1 fruit fly cellular context compared by ENCODE assay signal in the genomic region with DNA sequence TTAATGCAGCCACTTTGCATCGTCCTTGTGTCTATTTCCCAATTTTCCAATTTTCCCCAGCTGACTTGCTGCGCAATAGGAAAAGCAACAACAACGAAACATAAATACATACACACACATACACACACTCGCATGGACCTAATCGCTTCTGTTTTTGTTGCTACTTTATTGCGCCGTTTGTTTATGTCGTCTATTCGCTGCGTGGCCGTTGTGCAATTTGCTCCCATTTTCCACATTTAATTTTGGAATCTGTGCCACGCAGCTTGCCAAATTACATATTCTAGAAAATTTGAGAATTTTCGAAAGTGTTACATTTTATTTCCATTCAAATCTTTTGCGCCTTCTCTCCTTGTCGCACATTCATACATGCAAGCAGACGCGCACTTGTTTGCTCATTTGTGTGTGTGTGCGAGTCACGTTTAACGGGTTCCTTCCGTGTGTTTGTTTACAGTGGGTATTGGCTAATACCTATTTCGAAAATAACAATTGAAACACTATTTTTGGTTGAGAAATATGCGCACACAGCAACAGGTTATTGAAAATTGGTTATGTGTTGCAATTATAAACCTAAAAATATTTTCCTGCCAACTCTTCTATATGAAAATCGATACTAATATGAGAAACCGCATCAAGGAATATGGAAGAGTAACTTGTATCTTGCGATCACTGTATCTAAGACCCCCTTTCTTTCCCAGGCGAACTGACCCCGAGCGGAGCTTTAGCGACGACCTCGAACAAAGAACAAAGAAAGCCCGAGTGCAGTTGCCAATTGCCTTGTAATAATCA.
A peak's percentile ranks its signal among the peaks of the same experiment; 100 is the strongest.
TF ChIP-seq lines count a peak whose summit lies in the region.

No protein-coding gene starts in this region.

TF ChIP-seq in whole organism, embryonic, 481 proteins besides CTCF, POLR2A, EP300 and RAD21 (continued from another document and continues in another):
- TF ChIP-seq CG13775 (GFP tag; optimal IDR thresholded peaks at IDR 0.05; lab: Kevin White, UChicago) = peak; percentile 8
- TF ChIP-seq B-H2 (GFP tag; optimal IDR thresholded peaks at IDR 0.05; lab: Kevin White, UChicago) = peak; percentile 31
- TF ChIP-seq Dp (GFP tag; optimal IDR thresholded peaks at IDR 0.05; lab: Kevin White, UChicago) = no peak
- TF ChIP-seq Mrtf (GFP tag; IDR thresholded peaks at IDR 0.05; lab: Robert Waterston, UW) = no peak
- TF ChIP-seq CG12299 (tag; optimal IDR thresholded peaks at IDR 0.05; lab: Kevin White, UChicago) = peak; percentile 4
- no peak for TF ChIP-seq CG14667 (GFP tag; IDR thresholded peaks at IDR 0.05; lab: Robert Waterston, UW)
- TF ChIP-seq CG11456 (GFP tag; IDR thresholded peaks at IDR 0.05; lab: Robert Waterston, UW) = peak; percentile 33; the same call in 1 of the 3 replicates
- TF ChIP-seq hbn (GFP tag; IDR thresholded peaks at IDR 0.05; lab: Robert Waterston, UW; ENCODE audit: partially characterized antibody) = no peak
- peak; percentile 14 for TF ChIP-seq Antp (GFP tag; optimal IDR thresholded peaks at IDR 0.05; lab: Kevin White, UChicago)
- peak; percentile 19; the same call in 1 of the 2 replicates for TF ChIP-seq CG9215 (GFP tag; IDR thresholded peaks at IDR 0.05; lab: Robert Waterston, UW)
- TF ChIP-seq prd (optimal IDR thresholded peaks at IDR 0.05; lab: Kevin White, UChicago) = no peak
- TF ChIP-seq prd (GFP tag; IDR thresholded peaks at IDR 0.05; lab: Robert Waterston, UW) = peak; percentile 55; the same call in 2 of the 3 replicates
- TF ChIP-seq grn (GFP tag; optimal IDR thresholded peaks at IDR 0.05; lab: Kevin White, UChicago) = no peak
- TF ChIP-seq gce (GFP tag; IDR thresholded peaks at IDR 0.05; lab: Robert Waterston, UW) = 0 out of 3 replicates have a peak, but pooled peaks have one; percentile 44
- peak; percentile 19 for TF ChIP-seq pum (GFP tag; optimal IDR thresholded peaks at IDR 0.05; lab: Kevin White, UChicago)
- peak; percentile 43; the same call in 2 of the 3 replicates for TF ChIP-seq CG17361 (GFP tag; IDR thresholded peaks at IDR 0.05; lab: Robert Waterston, UW)
- peak; percentile 17 for TF ChIP-seq CG7786 (GFP tag; optimal IDR thresholded peaks at IDR 0.05; lab: Kevin White, UChicago)
- no peak for TF ChIP-seq Six4 (GFP tag; optimal IDR thresholded peaks at IDR 0.05; lab: Kevin White, UChicago)
- no peak for TF ChIP-seq br (optimal IDR thresholded peaks at IDR 0.05; lab: Kevin White, UChicago)
- no peak for TF ChIP-seq pros (GFP tag; optimal IDR thresholded peaks at IDR 0.05; lab: Kevin White, UChicago)
- no peak for TF ChIP-seq stwl (tag; optimal IDR thresholded peaks at IDR 0.05; lab: Kevin White, UChicago)
- TF ChIP-seq fru (optimal IDR thresholded peaks at IDR 0.05; lab: Kevin White, UChicago) = no peak
- peak; percentile 8 for TF ChIP-seq MESR4 (GFP tag; optimal IDR thresholded peaks at IDR 0.05; lab: Kevin White, UChicago)
- no peak for TF ChIP-seq CG14860 (GFP tag; IDR thresholded peaks at IDR 0.05; lab: Robert Waterston, UW; ENCODE audit: partially characterized antibody)
- TF ChIP-seq ind (GFP tag; optimal IDR thresholded peaks at IDR 0.05; lab: Kevin White, UChicago) = peak; percentile 34
- peak; percentile 74 for TF ChIP-seq CG2120 (GFP tag; optimal IDR thresholded peaks at IDR 0.05; lab: Kevin White, UChicago)
- peak; percentile 27 for TF ChIP-seq Dek (tag; optimal IDR thresholded peaks at IDR 0.05; lab: Kevin White, UChicago)
- TF ChIP-seq pnt (GFP tag; optimal IDR thresholded peaks at IDR 0.05; lab: Kevin White, UChicago) = no peak
- peak; percentile 70 for TF ChIP-seq CG14014 (GFP tag; IDR thresholded peaks at IDR 0.05; lab: Robert Waterston, UW)
- no peak for TF ChIP-seq ewg (GFP tag; optimal IDR thresholded peaks at IDR 0.05; lab: Kevin White, UChicago)
- TF ChIP-seq CG10654 (GFP tag; optimal IDR thresholded peaks at IDR 0.05; lab: Kevin White, UChicago) = peak; percentile 17
- peak; percentile 90 for TF ChIP-seq Med (GFP tag; lab: Kevin White, UChicago)
- peak; percentile 51 for TF ChIP-seq CG15601 (tag; optimal IDR thresholded peaks at IDR 0.05; lab: Kevin White, UChicago)
- TF ChIP-seq cwo (GFP tag; optimal IDR thresholded peaks at IDR 0.05; lab: Kevin White, UChicago) = peak; percentile 97
- TF ChIP-seq BtbVII (GFP tag; optimal IDR thresholded peaks at IDR 0.05; lab: Kevin White, UChicago) = no peak
- TF ChIP-seq MBD-R2 (GFP tag; IDR thresholded peaks at IDR 0.05; lab: Robert Waterston, UW) = no peak
- TF ChIP-seq CG10462 (GFP tag; optimal IDR thresholded peaks at IDR 0.05; lab: Kevin White, UChicago) = no peak
- no peak for TF ChIP-seq CG18011 (GFP tag; optimal IDR thresholded peaks at IDR 0.05; lab: Kevin White, UChicago)
- TF ChIP-seq da (GFP tag; optimal IDR thresholded peaks at IDR 0.05; lab: Kevin White, UChicago) = no peak
- no peak for TF ChIP-seq trh (GFP tag; optimal IDR thresholded peaks at IDR 0.05; lab: Kevin White, UChicago)
- peak; percentile 33 for TF ChIP-seq Sox100B (GFP tag; optimal IDR thresholded peaks at IDR 0.05; lab: Kevin White, UChicago)
- TF ChIP-seq Aef1 (GFP tag; IDR thresholded peaks at IDR 0.05; lab: Robert Waterston, UW) = no peak; the same call in 2 of the 3 replicates
- TF ChIP-seq crp (GFP tag; optimal IDR thresholded peaks at IDR 0.05; lab: Kevin White, UChicago) = no peak
- no peak for TF ChIP-seq CG3847 (GFP tag; IDR thresholded peaks at IDR 0.05; lab: Robert Waterston, UW)
- TF ChIP-seq Myb (GFP tag; optimal IDR thresholded peaks at IDR 0.05; lab: Kevin White, UChicago) = peak; percentile 0
- no peak for TF ChIP-seq CG13287 (GFP tag; IDR thresholded peaks at IDR 0.05; lab: Robert Waterston, UW; ENCODE audit: partially characterized antibody)
- no peak for TF ChIP-seq eve (GFP tag; optimal IDR thresholded peaks at IDR 0.05; lab: Kevin White, UChicago)
- peak; percentile 43 for TF ChIP-seq CG9437 (GFP tag; optimal IDR thresholded peaks at IDR 0.05; lab: Kevin White, UChicago)
- TF ChIP-seq sima (GFP tag; optimal IDR thresholded peaks at IDR 0.05; lab: Kevin White, UChicago) = no peak
- peak; percentile 20 for TF ChIP-seq CG10267 (tag; optimal IDR thresholded peaks at IDR 0.05; lab: Kevin White, UChicago)
- TF ChIP-seq Hmx (GFP tag; optimal IDR thresholded peaks at IDR 0.05; lab: Kevin White, UChicago) = no peak
- peak; percentile 8 for TF ChIP-seq zen (tag; optimal IDR thresholded peaks at IDR 0.05; lab: Kevin White, UChicago)
- no peak for TF ChIP-seq CG34224 (GFP tag; IDR thresholded peaks at IDR 0.05; lab: Robert Waterston, UW; ENCODE audit: partially characterized antibody)
- TF ChIP-seq CG6254 (GFP tag; optimal IDR thresholded peaks at IDR 0.05; lab: Kevin White, UChicago) = no peak
- peak; percentile 46 for TF ChIP-seq CG12391 (tag; optimal IDR thresholded peaks at IDR 0.05; lab: Kevin White, UChicago)
- TF ChIP-seq vnd (GFP tag; IDR thresholded peaks at IDR 0.05; lab: Robert Waterston, UW; ENCODE audit: partially characterized antibody) = no peak
- TF ChIP-seq bsh (GFP tag; optimal IDR thresholded peaks at IDR 0.05; lab: Kevin White, UChicago) = peak; percentile 52 to 61
- peak; percentile 55 for TF ChIP-seq CG7556 (GFP tag; optimal IDR thresholded peaks at IDR 0.05; lab: Kevin White, UChicago)
- no peak for TF ChIP-seq Usf (GFP tag; optimal IDR thresholded peaks at IDR 0.05; lab: Kevin White, UChicago)
- 0 out of 2 replicates have a peak, but pooled peaks have one; percentile 5 for TF ChIP-seq Rx (GFP tag; IDR thresholded peaks at IDR 0.05; lab: Robert Waterston, UW)
- TF ChIP-seq Xbp1 (GFP tag; optimal IDR thresholded peaks at IDR 0.05; lab: Kevin White, UChicago) = peak; percentile 49
- no peak for TF ChIP-seq Lpt (GFP tag; optimal IDR thresholded peaks at IDR 0.05; lab: Kevin White, UChicago)
- TF ChIP-seq trem (tag; optimal IDR thresholded peaks at IDR 0.05; lab: Kevin White, UChicago) = peak; percentile 18
- TF ChIP-seq ssp (GFP tag; IDR thresholded peaks at IDR 0.05; lab: Robert Waterston, UW) = no peak
- TF ChIP-seq CG15696 (tag; optimal IDR thresholded peaks at IDR 0.05; lab: Kevin White, UChicago) = peak; percentile 31
- TF ChIP-seq toy (GFP tag; IDR thresholded peaks at IDR 0.05; lab: Robert Waterston, UW) = no peak
- peak; percentile 52 for TF ChIP-seq CG11504 (tag; optimal IDR thresholded peaks at IDR 0.05; lab: Kevin White, UChicago)
- TF ChIP-seq cato (GFP tag; optimal IDR thresholded peaks at IDR 0.05; lab: Kevin White, UChicago; ENCODE audit: borderline replicate concordance) = peak; percentile 3
- peak; percentile 46 for TF ChIP-seq CHES-1-like (GFP tag; optimal IDR thresholded peaks at IDR 0.05; lab: Kevin White, UChicago)
- peak; percentile 20 for TF ChIP-seq repo (GFP tag; optimal IDR thresholded peaks at IDR 0.05; lab: Kevin White, UChicago)
- TF ChIP-seq HmgZ (tag; optimal IDR thresholded peaks at IDR 0.05; lab: Kevin White, UChicago) = peak; percentile 39
- TF ChIP-seq Hr39 (optimal IDR thresholded peaks at IDR 0.05; lab: Kevin White, UChicago) = no peak
- no peak for TF ChIP-seq CG10366 (GFP tag; IDR thresholded peaks at IDR 0.05; lab: Robert Waterston, UW)
- no peak for TF ChIP-seq Taf1 (GFP tag; IDR thresholded peaks at IDR 0.05; lab: Robert Waterston, UW)
- TF ChIP-seq CG17568 (GFP tag; optimal IDR thresholded peaks at IDR 0.05; lab: Kevin White, UChicago) = no peak
- TF ChIP-seq ci (GFP tag; IDR thresholded peaks at IDR 0.05; lab: Robert Waterston, UW) = peak; percentile 60; the same call in 2 of the 3 replicates
- no peak for TF ChIP-seq CG11398 (GFP tag; optimal IDR thresholded peaks at IDR 0.05; lab: Kevin White, UChicago)
- no peak for TF ChIP-seq sc (optimal IDR thresholded peaks at IDR 0.05; lab: Kevin White, UChicago)
- TF ChIP-seq sc (GFP tag; optimal IDR thresholded peaks at IDR 0.05; lab: Kevin White, UChicago) = no peak
- peak; percentile 3 for TF ChIP-seq CG33557 (GFP tag; optimal IDR thresholded peaks at IDR 0.05; lab: Kevin White, UChicago)
- TF ChIP-seq CG1832 (GFP tag; optimal IDR thresholded peaks at IDR 0.05; lab: Kevin White, UChicago) = no peak
- TF ChIP-seq yki (optimal IDR thresholded peaks at IDR 0.05; lab: Kevin White, UChicago) = no peak
- TF ChIP-seq D19B (GFP tag; optimal IDR thresholded peaks at IDR 0.05; lab: Kevin White, UChicago) = peak; percentile 27
- peak; percentile 70 for TF ChIP-seq CG2678 (tag; optimal IDR thresholded peaks at IDR 0.05; lab: Kevin White, UChicago)
- no peak for TF ChIP-seq Bgb (GFP tag; IDR thresholded peaks at IDR 0.05; lab: Robert Waterston, UW; ENCODE audit: partially characterized antibody)
- no peak for TF ChIP-seq gcm2 (GFP tag; optimal IDR thresholded peaks at IDR 0.05; lab: Kevin White, UChicago)
- 0 out of 3 replicates have a peak, but pooled peaks have one; percentile 13 for TF ChIP-seq otp (GFP tag; IDR thresholded peaks at IDR 0.05; lab: Robert Waterston, UW)
- TF ChIP-seq CG7357 (GFP tag; IDR thresholded peaks at IDR 0.05; lab: Robert Waterston, UW) = 0 out of 3 replicates have a peak, but pooled peaks have one; percentile 5
- no peak for TF ChIP-seq disco-r (GFP tag; optimal IDR thresholded peaks at IDR 0.05; lab: Kevin White, UChicago)
- no peak for TF ChIP-seq Ravus (GFP tag; IDR thresholded peaks at IDR 0.05; lab: Robert Waterston, UW)
- TF ChIP-seq Drgx (GFP tag; IDR thresholded peaks at IDR 0.05; lab: Robert Waterston, UW) = peak; percentile 86
- no peak for TF ChIP-seq CG16813 (GFP tag; IDR thresholded peaks at IDR 0.05; lab: Robert Waterston, UW; ENCODE audit: partially characterized antibody)
- no peak for TF ChIP-seq al (GFP tag; IDR thresholded peaks at IDR 0.05; lab: Robert Waterston, UW)
- peak; percentile 29 for TF ChIP-seq fu2 (GFP tag; optimal IDR thresholded peaks at IDR 0.05; lab: Kevin White, UChicago)
- peak; percentile 62 for TF ChIP-seq CG15269 (tag; optimal IDR thresholded peaks at IDR 0.05; lab: Kevin White, UChicago)
- no peak for TF ChIP-seq ash1 (GFP tag; optimal IDR thresholded peaks at IDR 0.05; lab: Kevin White, UChicago)
- TF ChIP-seq jumu (GFP tag; optimal IDR thresholded peaks at IDR 0.05; lab: Kevin White, UChicago) = no peak
- TF ChIP-seq CG8089 (GFP tag; optimal IDR thresholded peaks at IDR 0.05; lab: Kevin White, UChicago) = peak; percentile 29
- TF ChIP-seq jing (GFP tag; optimal IDR thresholded peaks at IDR 0.05; lab: Kevin White, UChicago) = no peak
- TF ChIP-seq Ssrp (tag; optimal IDR thresholded peaks at IDR 0.05; lab: Kevin White, UChicago) = no peak
- peak; percentile 62 for TF ChIP-seq CG7987 (GFP tag; optimal IDR thresholded peaks at IDR 0.05; lab: Kevin White, UChicago)
- peak; percentile 47; the same call in 2 of the 3 replicates for TF ChIP-seq tgo (GFP tag; IDR thresholded peaks at IDR 0.05; lab: Robert Waterston, UW)
- peak; percentile 73 for TF ChIP-seq CG32532 (GFP tag; IDR thresholded peaks at IDR 0.05; lab: Robert Waterston, UW)
- no peak for TF ChIP-seq chm (GFP tag; IDR thresholded peaks at IDR 0.05; lab: Robert Waterston, UW)
- no peak for TF ChIP-seq Dfd (GFP tag; optimal IDR thresholded peaks at IDR 0.05; lab: Kevin White, UChicago)
- TF ChIP-seq HLH54F (GFP tag; optimal IDR thresholded peaks at IDR 0.05; lab: Kevin White, UChicago) = peak; percentile 33
- TF ChIP-seq sr (GFP tag; IDR thresholded peaks at IDR 0.05; lab: Robert Waterston, UW) = no peak
- no peak for TF ChIP-seq NFAT (GFP tag; IDR thresholded peaks at IDR 0.05; lab: Robert Waterston, UW)
- no peak for TF ChIP-seq HLH3B (GFP tag; IDR thresholded peaks at IDR 0.05; lab: Robert Waterston, UW)
- peak; percentile 51 for TF ChIP-seq vvl (GFP tag; IDR thresholded peaks at IDR 0.05; lab: Robert Waterston, UW)
- TF ChIP-seq CG2712 (tag; optimal IDR thresholded peaks at IDR 0.05; lab: Kevin White, UChicago) = peak; percentile 61
- peak; percentile 88 for TF ChIP-seq CG13624 (GFP tag; optimal IDR thresholded peaks at IDR 0.05; lab: Kevin White, UChicago)
- peak; percentile 45 for TF ChIP-seq lilli (GFP tag; optimal IDR thresholded peaks at IDR 0.05; lab: Kevin White, UChicago)
- no peak for TF ChIP-seq NC2β (GFP tag; optimal IDR thresholded peaks at IDR 0.05; lab: Kevin White, UChicago)
- TF ChIP-seq CG10274 (GFP tag; optimal IDR thresholded peaks at IDR 0.05; lab: Kevin White, UChicago) = no peak
- TF ChIP-seq fd96Cb (tag; optimal IDR thresholded peaks at IDR 0.05; lab: Kevin White, UChicago) = peak; percentile 2
- TF ChIP-seq CG14050 (GFP tag; IDR thresholded peaks at IDR 0.05; lab: Robert Waterston, UW) = peak; percentile 23; the same call in 1 of the 3 replicates
- peak; percentile 43 for TF ChIP-seq odd (GFP tag; optimal IDR thresholded peaks at IDR 0.05; lab: Kevin White, UChicago)
- peak; percentile 31 for TF ChIP-seq CG34376 (GFP tag; optimal IDR thresholded peaks at IDR 0.05; lab: Kevin White, UChicago)
- no peak for TF ChIP-seq ftz-f1 (GFP tag; optimal IDR thresholded peaks at IDR 0.05; lab: Kevin White, UChicago)
- peak; percentile 64 for TF ChIP-seq sd (tag; optimal IDR thresholded peaks at IDR 0.05; lab: Kevin White, UChicago)
- no peak for TF ChIP-seq slp2 (GFP tag; optimal IDR thresholded peaks at IDR 0.05; lab: Kevin White, UChicago)
- no peak for TF ChIP-seq CG7963 (GFP tag; IDR thresholded peaks at IDR 0.05; lab: Robert Waterston, UW; ENCODE audit: partially characterized antibody)
